Fruit fly (Drosophila melanogaster) Kc167 (cell line): ENCODE measurements around the gene Ku80.

Experiments
- Myc ChIP-seq: fragments of >200 bp; optimal IDR thresholded peaks from 2 replicates; lab custom pipeline; 2017; ENCODE audit warnings: missing external identifiers
- Sin3A ChIP-seq: fragments of >200 bp; optimal IDR thresholded peaks from 2 replicates; lab custom pipeline; 2018; ENCODE audit warnings: missing external identifiers
- h ChIP-seq: fragments of >200 bp; optimal IDR thresholded peaks from 3 replicates; lab custom pipeline; 2018; ENCODE audit warnings: missing external identifiers
- insv ChIP-seq: fragments of >200 bp; optimal IDR thresholded peaks from 3 replicates; lab custom pipeline; 2018; ENCODE audit warnings: missing external identifiers
- psq ChIP-seq: fragments of >200 bp; optimal IDR thresholded peaks from 2 replicates; lab custom pipeline; 2017; ENCODE audit warnings: missing external identifiers
- ttk ChIP-seq: sonication (Bioruptor generic); optimal IDR thresholded peaks from 2 replicates; lab custom pipeline; 2017; ENCODE audit warnings: missing external identifiers

Gene Ku80

dm6 chr2L:15770978-15771377 lies at the start of gene Ku80:
TSS of gene Ku80 (minus strand) at chr2L:15771159.
- TF ChIP-seq insv (no peak), ttk (lab: Kevin White, UChicago) (no peak), Myc (lab: Kevin White, UChicago) (no peak), psq (lab: Kevin White, UChicago) (no peak), Sin3A (lab: Kevin White, UChicago) (no peak), h (no peak)

DNA sequence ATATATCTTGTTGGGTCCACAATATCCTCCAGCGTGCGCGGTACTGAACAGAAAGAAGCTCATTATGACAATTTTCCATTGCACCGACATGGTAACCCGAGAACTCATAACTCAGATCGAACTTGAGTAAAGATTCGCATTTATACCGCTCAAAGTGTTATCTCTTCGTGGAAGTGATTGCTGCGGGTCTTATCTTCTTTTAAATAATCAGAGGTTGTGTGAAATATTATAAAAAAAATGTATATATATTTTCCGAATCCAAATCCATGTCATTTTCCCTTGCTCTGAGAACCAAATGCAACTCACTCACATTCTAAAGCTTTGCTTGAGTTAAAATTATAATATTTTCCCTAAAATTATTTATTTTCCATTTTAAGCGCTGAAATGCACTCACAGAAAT lies 41.1 kb upstream of the Ku80 start, which contains the start of gene CG42876:
Gene CG42876, minus strand, starts transcription at position 101 of the 400 bp plus-strand sequence.
- TF ChIP-seq h (no peak), psq (lab: Kevin White, UChicago) (no peak)

- TF ChIP-seq h (no peak), insv (no peak), psq (lab: Kevin White, UChicago) (no peak), Myc (lab: Kevin White, UChicago) (no peak), ttk (lab: Kevin White, UChicago) (no peak), Sin3A (lab: Kevin White, UChicago) (no peak)
Measured at dm6 chr2L:15796300-15796699, 25.3 kb upstream of the Ku80 start.

DNA sequence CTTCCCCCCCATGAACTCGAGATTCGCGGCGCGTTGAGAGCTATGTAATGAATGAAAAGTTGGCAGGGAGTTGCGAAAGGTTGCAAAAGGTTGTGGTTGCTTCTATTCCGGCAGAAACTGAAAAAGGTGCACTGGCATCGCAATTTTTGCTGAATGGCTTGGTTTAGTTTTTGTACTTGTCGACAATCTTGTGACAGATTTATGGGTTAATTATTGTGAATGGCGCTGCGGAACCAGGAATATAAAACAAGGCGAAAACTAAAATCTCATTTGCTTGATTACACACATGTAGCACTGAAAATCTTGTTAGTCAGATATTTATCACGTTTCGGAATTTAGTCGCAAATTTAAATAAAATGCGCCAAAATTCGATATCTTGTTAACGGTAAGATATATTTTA lies 12.8 kb upstream of the Ku80 start, which contains the start of gene t-Grip91:
Gene t-Grip91, plus strand, starts transcription at position 301 of the 400 bp plus-strand sequence.
- TF ChIP-seq psq (lab: Kevin White, UChicago) (no peak), ttk (lab: Kevin White, UChicago) (no peak), h (no peak), Myc (lab: Kevin White, UChicago) (no peak), Sin3A (lab: Kevin White, UChicago) (no peak), insv (no peak)

DNA sequence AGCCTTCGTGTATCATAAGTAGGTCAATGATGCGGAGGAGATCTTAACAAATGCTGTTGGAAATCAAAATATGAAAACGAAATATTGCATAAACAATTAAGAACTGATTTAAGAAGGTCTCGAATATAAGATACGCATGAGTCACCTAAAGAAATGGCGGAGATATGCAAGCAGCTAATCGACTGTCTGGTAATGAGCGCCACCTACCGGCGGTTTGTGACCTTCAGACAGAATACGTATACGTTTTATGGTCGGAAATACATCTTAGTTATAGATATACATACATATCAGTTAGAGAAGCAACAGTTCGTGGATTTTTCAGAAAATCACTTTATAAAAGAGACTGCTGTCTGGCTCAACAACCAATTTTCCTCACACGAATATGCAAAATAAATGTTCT lies 12.0 kb upstream of the Ku80 start:
- TF ChIP-seq Myc (lab: Kevin White, UChicago), result no peak
- TF ChIP-seq psq (lab: Kevin White, UChicago), result no peak
- TF ChIP-seq h, result no peak
- no peak for TF ChIP-seq ttk (lab: Kevin White, UChicago)
- no peak for TF ChIP-seq Sin3A (lab: Kevin White, UChicago)
- TF ChIP-seq insv, result no peak

DNA sequence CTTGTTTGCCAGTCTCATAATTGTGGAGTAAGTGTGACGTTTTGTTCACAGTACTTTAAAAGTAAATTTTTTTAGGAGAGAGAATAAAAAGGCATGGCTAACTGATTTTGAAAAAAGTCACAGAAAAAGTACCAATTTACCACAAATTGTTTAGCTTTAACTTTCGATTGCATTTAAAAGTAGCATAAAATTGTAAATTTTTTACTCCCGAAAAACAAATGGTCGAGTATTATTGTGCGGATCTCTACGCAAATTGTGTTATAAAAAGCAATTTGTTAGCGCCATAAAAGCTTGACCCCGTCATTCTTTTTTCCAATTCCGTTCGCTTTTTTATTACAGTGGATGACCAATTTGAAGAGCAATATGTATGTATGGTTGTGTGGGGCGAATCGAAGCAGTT lies 5.8 kb upstream of the Ku80 start, which contains the start of gene CG43760:
Gene CG43760, minus strand, starts transcription at position 101 of the 400 bp plus-strand sequence.
- TF ChIP-seq h, result no peak
- TF ChIP-seq Myc (lab: Kevin White, UChicago), result no peak

dm6 chr2L:15773013-15773412 lies 2.1 kb upstream of the Ku80 start, which contains the start of gene CG31826:
TSS of gene CG31826 (minus strand) at chr2L:15773113.
- TF ChIP-seq Myc (lab: Kevin White, UChicago), result no peak
- TF ChIP-seq ttk (lab: Kevin White, UChicago), result no peak
- TF ChIP-seq psq (lab: Kevin White, UChicago), result no peak
- no peak for TF ChIP-seq insv
- TF ChIP-seq h, result no peak
- no peak for TF ChIP-seq Sin3A (lab: Kevin White, UChicago)

DNA sequence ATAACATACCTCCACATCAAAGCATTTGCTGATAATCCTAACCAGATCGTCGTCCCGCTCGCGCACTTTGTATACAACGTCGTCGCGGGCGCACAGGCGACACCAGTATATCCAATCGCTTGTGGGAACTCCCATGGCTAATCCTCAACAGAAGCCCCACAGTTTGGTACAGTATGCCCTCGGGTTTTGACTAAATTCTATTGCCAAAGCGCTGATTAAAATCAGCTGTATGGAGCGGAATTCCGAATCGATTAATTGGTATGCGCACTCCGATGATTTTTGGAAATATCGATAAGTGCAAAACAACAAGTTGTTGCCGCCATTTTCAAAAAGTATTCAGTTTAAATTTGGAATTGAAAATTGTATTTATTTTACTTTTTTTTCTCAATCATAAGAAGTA lies 2.9 kb downstream of the Ku80 start, which contains the start of gene wek:
Gene wek, minus strand, starts transcription at position 253 of the 400 bp plus-strand sequence.
- no peak for TF ChIP-seq Sin3A (lab: Kevin White, UChicago)
- no peak for TF ChIP-seq Myc (lab: Kevin White, UChicago)
- TF ChIP-seq h, result no peak
- no peak for TF ChIP-seq ttk (lab: Kevin White, UChicago)
- TF ChIP-seq psq (lab: Kevin White, UChicago), result no peak
- no peak for TF ChIP-seq insv

DNA sequence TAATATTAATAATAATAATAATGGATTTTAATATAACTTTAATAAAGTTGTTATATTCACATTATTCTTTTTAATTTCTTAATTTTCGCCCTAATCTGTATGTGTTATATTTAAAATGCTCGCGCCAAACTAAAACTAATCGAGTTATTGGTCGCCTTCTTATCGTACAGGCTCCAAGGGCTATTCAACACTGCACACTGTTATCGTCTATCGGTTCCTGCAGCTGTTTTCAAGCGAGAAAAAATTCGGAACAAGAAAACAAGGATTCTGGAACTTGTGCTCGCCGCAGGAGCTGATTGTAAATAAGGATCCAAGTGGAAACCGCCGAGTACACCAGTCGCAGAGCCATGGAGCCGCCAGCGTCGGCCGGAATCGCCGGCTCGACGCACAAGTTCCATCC lies 6.9 kb downstream of the Ku80 start, which contains the start of gene CG3793:
Gene CG3793, plus strand, starts transcription at position 192 of the 400 bp plus-strand sequence.
- no peak for TF ChIP-seq Myc (lab: Kevin White, UChicago)
- TF ChIP-seq insv, result no peak
- no peak for TF ChIP-seq psq (lab: Kevin White, UChicago)
- TF ChIP-seq h, result no peak
- no peak for TF ChIP-seq ttk (lab: Kevin White, UChicago)
- no peak for TF ChIP-seq Sin3A (lab: Kevin White, UChicago)

DNA sequence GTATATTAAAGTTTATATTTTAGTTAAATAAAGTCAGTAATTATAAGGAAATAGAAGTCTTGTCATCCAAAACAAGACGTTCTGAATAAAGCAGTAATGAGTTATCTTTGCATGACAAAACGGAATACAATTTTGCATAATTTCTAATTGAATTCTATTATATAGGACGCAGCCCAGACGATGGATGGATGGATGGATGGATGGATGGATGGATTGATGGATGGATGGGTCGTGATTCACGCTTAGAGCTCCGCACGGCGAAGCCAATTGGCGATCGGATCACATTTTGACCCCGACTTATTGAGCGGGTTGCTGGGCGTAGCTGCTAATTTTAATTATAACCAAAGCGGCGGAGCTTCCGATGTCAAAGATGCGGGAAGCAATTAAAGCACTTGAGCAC lies 7.6 kb downstream of the Ku80 start:
- TF ChIP-seq insv (no peak), psq (lab: Kevin White, UChicago) (no peak), ttk (lab: Kevin White, UChicago) (no peak), h (no peak), Sin3A (lab: Kevin White, UChicago) (no peak), Myc (lab: Kevin White, UChicago) (no peak)

DNA sequence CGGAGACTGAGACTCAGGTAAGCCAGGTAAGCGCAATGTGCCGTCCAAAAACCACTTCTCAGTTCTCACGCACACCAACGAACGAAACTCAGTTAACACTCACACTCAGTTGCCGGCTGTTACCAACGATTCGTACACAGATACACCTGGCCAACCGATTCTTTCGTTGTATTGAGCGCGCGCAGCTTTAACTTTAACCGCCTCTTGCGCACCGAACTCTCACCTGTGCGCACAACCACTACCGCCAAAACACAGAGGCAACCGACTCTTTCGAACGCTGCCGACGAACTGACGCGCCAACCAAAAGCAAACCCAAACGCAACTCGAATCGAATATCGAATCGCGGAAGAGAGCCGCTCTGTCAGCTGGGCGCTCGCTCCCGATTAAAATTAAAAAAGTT lies 8.5 kb downstream of the Ku80 start, which contains the start of gene Gli:
Gene Gli, minus strand, starts transcription at position 293 of the 400 bp plus-strand sequence.
- TF ChIP-seq insv, result no peak
- TF ChIP-seq Sin3A (lab: Kevin White, UChicago), result no peak
- no peak for TF ChIP-seq h
- no peak for TF ChIP-seq Myc (lab: Kevin White, UChicago)
- no peak for TF ChIP-seq psq (lab: Kevin White, UChicago)
- no peak for TF ChIP-seq ttk (lab: Kevin White, UChicago)

dm6 chr2L:15761409-15762407 lies 9.3 kb downstream of the Ku80 start:
- no peak for TF ChIP-seq psq (lab: Kevin White, UChicago)
- no peak for TF ChIP-seq Sin3A (lab: Kevin White, UChicago)
- no peak for TF ChIP-seq h
- TF ChIP-seq ttk (lab: Kevin White, UChicago), result no peak
- TF ChIP-seq insv, result no peak
- no peak for TF ChIP-seq Myc (lab: Kevin White, UChicago)
